Worm (Caenorhabditis elegans): ENCODE data around the gene srx-20.

- TF ChIP-seq mab-5 (tag; optimal IDR thresholded peaks at IDR 0.05) (no peak), unc-62 (GFP tag; optimal IDR thresholded peaks at IDR 0.05) (no peak), snpc-4 (tag; optimal IDR thresholded peaks at IDR 0.05) (no peak), nhr-12 (tag; optimal IDR thresholded peaks at IDR 0.05) (no peak), elt-3 (tag; optimal IDR thresholded peaks at IDR 0.05) (no peak), tbx-8 (GFP tag; optimal IDR thresholded peaks at IDR 0.05) (no peak), blmp-1 (tag; optimal IDR thresholded peaks at IDR 0.05) (no peak), lin-13 (tag; optimal IDR thresholded peaks at IDR 0.05) (no peak), nhr-2 (tag; optimal IDR thresholded peaks at IDR 0.05) (no peak), bed-3 (GFP tag; optimal IDR thresholded peaks at IDR 0.05) (no peak), nhr-76 (tag; optimal IDR thresholded peaks at IDR 0.05) (no peak), ham-2 (GFP tag; optimal IDR thresholded peaks at IDR 0.05) (no peak)
Observed at ce11 chrIV:6909863-6910733, 42.2 kb downstream of the srx-20 start, which contains the start of the genes rpn-1 and ribo-1.

Data from whole organism, mixed stage, embryonic.